Worm (Caenorhabditis elegans): ENCODE data around the gene agl-1.

The agl-1 gene

ce11 chrII:14399595-14399994 lies 41.7 kb upstream of the agl-1 start (continued):
- TF ChIP-seq ztf-11 (tag; optimal IDR thresholded peaks at IDR 0.05) (peak in 1 of 2 experiments; percentile 48), unc-98 (GFP tag; IDR thresholded peaks at IDR 0.05) (no peak), F16B12.6 (tag; optimal IDR thresholded peaks at IDR 0.05) (peak; percentile 68), C16A3.4 (tag; optimal IDR thresholded peaks at IDR 0.05) (peak; percentile 94), xbp-1 (tag; optimal IDR thresholded peaks at IDR 0.05) (peak; percentile 88), nhr-47 (tag; optimal IDR thresholded peaks at IDR 0.05) (peak; percentile 89), sptf-1 (tag; optimal IDR thresholded peaks at IDR 0.05) (no peak), sup-37 (GFP tag; optimal IDR thresholded peaks at IDR 0.05) (no peak), jun-1 (tag; optimal IDR thresholded peaks at IDR 0.05) (peak; percentile 56), nhr-84 (tag; optimal IDR thresholded peaks at IDR 0.05) (no peak), alr-1 (tag; optimal IDR thresholded peaks at IDR 0.05; ENCODE audit: borderline replicate concordance) (no peak), tlp-1 (tag; optimal IDR thresholded peaks at IDR 0.05) (no peak), skn-1 (tag; optimal IDR thresholded peaks at IDR 0.05) (peak; percentile 93), blmp-1 (tag; optimal IDR thresholded peaks at IDR 0.05) (peak; percentile 75), ceh-88 (GFP tag; IDR thresholded peaks at IDR 0.05) (no peak; the same call in 1 of the 2 replicates), hlh-17 (GFP tag; optimal IDR thresholded peaks at IDR 0.05; ENCODE audit: borderline replicate concordance) (no peak), unc-130 (tag; optimal IDR thresholded peaks at IDR 0.05) (peak; percentile 99), tbx-2 (tag; optimal IDR thresholded peaks at IDR 0.05) (peak; percentile 86), pax-3 (tag; optimal IDR thresholded peaks at IDR 0.05) (peak; percentile 55), efl-1 (optimal IDR thresholded peaks at IDR 0.05) (peak; percentile 87 to 90), efl-1 (GFP tag; optimal IDR thresholded peaks at IDR 0.05 in 1 of 2) (peak; percentile 84 to 98), ceh-90 (tag; optimal IDR thresholded peaks at IDR 0.05) (peak; percentile 27), nhr-90 (tag; optimal IDR thresholded peaks at IDR 0.05; ENCODE audit: poor library complexity) (peak; percentile 81), nhr-71 (tag; optimal IDR thresholded peaks at IDR 0.05) (peak; percentile 94), aha-1 (tag; optimal IDR thresholded peaks at IDR 0.05) (no peak), lin-39 (tag; optimal IDR thresholded peaks at IDR 0.05) (peak; percentile 60), zag-1 (tag; optimal IDR thresholded peaks at IDR 0.05) (no peak), fkh-4 (tag; optimal IDR thresholded peaks at IDR 0.05; ENCODE audit: borderline replicate concordance) (no peak), ztf-4 (tag; optimal IDR thresholded peaks at IDR 0.05) (peak; percentile 64), mdl-1 (tag; optimal IDR thresholded peaks at IDR 0.05) (peak; percentile 23 to 98), nhr-20 (tag; optimal IDR thresholded peaks at IDR 0.05) (peak; percentile 91), grh-1 (GFP tag; IDR thresholded peaks at IDR 0.05) (no peak), hlh-4 (tag; optimal IDR thresholded peaks at IDR 0.05) (no peak), pag-3 (tag; optimal IDR thresholded peaks at IDR 0.05; ENCODE audit: borderline replicate concordance, insufficient read depth) (no peak), sox-4 (tag; optimal IDR thresholded peaks at IDR 0.05) (peak; percentile 37), mab-9 (GFP tag; IDR thresholded peaks at IDR 0.05) (no peak), nhr-77 (tag; optimal IDR thresholded peaks at IDR 0.05) (peak; percentile 88), unc-30 (tag; optimal IDR thresholded peaks at IDR 0.05) (no peak), nhr-19 (GFP tag; conservative IDR thresholded peaks at IDR 0.05) (peak; percentile 80), ama-1 (optimal IDR thresholded peaks at IDR 0.05) (peak; percentile 34), fkh-8 (tag; optimal IDR thresholded peaks at IDR 0.05) (peak; percentile 90), ceh-8 (GFP tag; optimal IDR thresholded peaks at IDR 0.05) (peak; percentile 50), nhr-237 (tag; optimal IDR thresholded peaks at IDR 0.05) (peak; percentile 59), elt-2 (tag; optimal IDR thresholded peaks at IDR 0.05) (no peak), C34B4.2 (tag; optimal IDR thresholded peaks at IDR 0.05) (no peak), zip-4 (GFP tag; optimal IDR thresholded peaks at IDR 0.05) (peak; percentile 67), fos-1 (tag; optimal IDR thresholded peaks at IDR 0.05) (peak; percentile 50), lsy-2 (tag; optimal IDR thresholded peaks at IDR 0.05) (peak; percentile 87 to 95), nhr-28 (tag; optimal IDR thresholded peaks at IDR 0.05) (no peak), aly-2 (tag; optimal IDR thresholded peaks at IDR 0.05) (peak; percentile 39), lin-13 (GFP tag; optimal IDR thresholded peaks at IDR 0.05) (peak; percentile 81), mef-2 (tag; optimal IDR thresholded peaks at IDR 0.05) (no peak), dsc-1 (tag; optimal IDR thresholded peaks at IDR 0.05) (peak; percentile 84), lin-35 (GFP tag; optimal IDR thresholded peaks at IDR 0.05) (peak; percentile 89 to 91)

Measured in whole organism, L1 larva.